Fruit fly (Drosophila melanogaster) whole organism, adult: ENCODE data around the gene Or67d.

Experiments used
- CG12768 ChIP-seq: fragments of 200-800 bp; sonication (Bioruptor generic); optimal IDR thresholded peaks from 2 replicates; lab custom pipeline; 2017; ENCODE audit warnings: missing biosample characterization, missing genetic modification characterization, mild to moderate bottlenecking, moderate library complexity, missing genetic modification reagents
- CG1620 ChIP-seq: fragments of 200-800 bp; sonication (Bioruptor generic); optimal IDR thresholded peaks from 2 replicates; lab custom pipeline; 2016; ENCODE audit warnings: missing biosample characterization, missing genetic modification characterization
- CG33017 ChIP-seq: fragments of 200-800 bp; sonication (Bioruptor generic); optimal IDR thresholded peaks from 2 replicates; lab custom pipeline; 2018; ENCODE audit warnings: missing biosample characterization, mild to moderate bottlenecking, missing genetic modification characterization, moderate library complexity
- CG5204 ChIP-seq: fragments of 200-800 bp; sonication (Bioruptor generic); optimal IDR thresholded peaks from 2 replicates; lab custom pipeline; 2016; ENCODE audit warnings: missing biosample characterization, missing genetic modification characterization
- CG7101 ChIP-seq: fragments of 200-800 bp; sonication (Bioruptor generic); optimal IDR thresholded peaks from 2 replicates; lab custom pipeline; 2018; ENCODE audit warnings: missing biosample characterization, mild to moderate bottlenecking, missing genetic modification characterization, moderate library complexity
- Hr96 ChIP-seq: fragments of 200-800 bp; sonication (Bioruptor generic); optimal IDR thresholded peaks from 2 replicates; lab custom pipeline; 2016; ENCODE audit warnings: missing biosample characterization, missing genetic modification characterization
- bab1 ChIP-seq: fragments of 200-800 bp; sonication (Bioruptor generic); optimal IDR thresholded peaks from 3 replicates; lab custom pipeline; 2019; ENCODE audit warnings: missing biosample characterization, mild to moderate bottlenecking, missing genetic modification characterization, moderate library complexity
- cnc ChIP-seq, 2 experiments: fragments of >200 bp; optimal IDR thresholded peaks; 2 replicates each; lab custom pipeline; 2017
- kay ChIP-seq: fragments of 200-800 bp; sonication (Bioruptor generic); peaks from one replicate; lab custom pipeline; 2016; ENCODE audit warnings: missing biosample characterization, missing genetic modification characterization, borderline replicate concordance
- ovo ChIP-seq: fragments of 200-800 bp; sonication (Bioruptor generic); optimal IDR thresholded peaks from 2 replicates; lab custom pipeline; 2016; ENCODE audit warnings: missing biosample characterization, missing genetic modification characterization
- pad ChIP-seq: fragments of 200-800 bp; sonication (Bioruptor generic); optimal IDR thresholded peaks from 3 replicates; lab custom pipeline; 2017; ENCODE audit warnings: missing biosample characterization, missing genetic modification characterization, mild to moderate bottlenecking, moderate library complexity, missing genetic modification reagents
- toe ChIP-seq: fragments of 200-800 bp; sonication (Bioruptor generic); optimal IDR thresholded peaks from 2 replicates; lab custom pipeline; 2016; ENCODE audit warnings: missing biosample characterization, missing genetic modification characterization

DNA sequence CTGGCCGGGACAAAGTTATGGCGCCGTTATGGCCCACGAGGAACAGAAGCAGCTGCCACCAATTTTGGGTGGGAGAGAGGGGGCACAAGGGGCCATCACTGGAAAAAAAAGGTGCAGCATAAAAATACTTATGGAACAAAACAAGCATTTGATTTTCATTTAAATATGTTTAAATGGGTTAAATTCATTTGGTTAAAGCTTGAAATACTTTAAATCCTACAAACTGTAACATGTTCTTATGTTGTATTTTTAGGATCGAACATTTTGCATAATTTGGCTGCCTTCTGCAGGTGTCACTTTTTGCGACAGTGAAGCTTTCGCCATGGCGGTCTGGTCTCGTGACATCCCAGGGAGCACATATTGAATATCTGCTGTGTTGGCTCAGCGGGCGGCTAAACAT lies 45.4 kb downstream of the Or67d start:
- TF ChIP-seq kay, result no peak
- TF ChIP-seq CG1620 (GFP tag; lab: Kevin White, UChicago), result no peak
- no peak for TF ChIP-seq Hr96 (GFP tag; lab: Kevin White, UChicago)
- TF ChIP-seq CG12768, result no peak
- no peak for TF ChIP-seq bab1 (GFP tag; lab: Kevin White, UChicago)
- no peak for TF ChIP-seq cnc (optimal IDR thresholded peaks at IDR 0.05; lab: Kevin White, UChicago)
- no peak for TF ChIP-seq ovo (GFP tag; lab: Kevin White, UChicago)
- no peak for TF ChIP-seq toe (GFP tag; lab: Kevin White, UChicago)
- no peak for TF ChIP-seq CG33017 (tag; lab: Kevin White, UChicago)
- no peak for TF ChIP-seq pad (GFP tag; lab: Kevin White, UChicago)
- no peak for TF ChIP-seq CG7101 (tag; lab: Kevin White, UChicago)
- no peak for TF ChIP-seq CG5204 (GFP tag; lab: Kevin White, UChicago)
